Fruit fly (Drosophila melanogaster) S2 (cell line): ENCODE data around the gene Sap47.

ENCODE experiments used
- CG8478 ChIP-seq: fragments of >200 bp; optimal IDR thresholded peaks from 2 replicates; lab custom pipeline; 2018
- CTCF ChIP-seq, 2 experiments: fragments of >200 bp; optimal IDR thresholded peaks; 2 replicates each; lab custom pipeline; 2018

DNA sequence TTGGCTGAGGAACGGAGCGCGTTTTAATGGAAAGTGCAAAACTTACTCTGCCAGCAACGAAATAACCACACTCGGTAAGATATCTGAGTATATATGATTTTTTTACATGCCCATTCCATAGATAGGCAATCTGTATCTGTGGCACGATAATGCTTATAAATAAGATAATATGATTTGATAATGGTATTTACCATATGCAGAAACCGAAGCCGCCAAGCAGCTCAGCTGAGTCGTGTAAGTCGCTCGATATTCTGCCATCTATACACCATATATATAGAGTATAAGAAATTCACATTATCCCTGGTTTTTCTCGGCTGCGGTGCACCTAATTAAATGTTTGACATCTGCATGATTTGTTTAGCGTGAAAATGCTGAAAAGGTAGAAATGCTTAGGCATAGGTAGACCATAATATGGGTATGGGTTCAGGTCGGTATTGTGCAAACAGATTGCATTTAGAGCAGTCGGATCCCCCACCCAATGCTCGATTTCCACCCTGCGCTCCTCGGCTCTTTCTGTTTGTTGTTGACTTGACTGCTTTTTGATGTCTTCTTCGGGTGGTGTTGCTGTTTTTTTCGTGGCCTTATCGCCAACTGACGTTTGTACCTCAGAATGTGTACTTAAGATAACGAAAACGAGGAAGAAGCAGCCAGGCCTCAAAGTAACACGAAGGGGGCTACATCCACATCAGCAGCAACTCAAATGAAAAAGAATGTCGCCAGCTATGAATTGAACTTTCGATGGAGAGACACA lies 72.1 kb downstream of the Sap47 start:
- TF ChIP-seq CG8478 (no peak), CTCF (optimal IDR thresholded peaks at IDR 0.05; lab: Kevin White, UChicago) (no peak)
